Worm (Caenorhabditis elegans) whole organism, late embryonic: ENCODE data around the gene sre-5.
A peak's percentile ranks its signal among the peaks of the same experiment; 100 is the strongest.

ENCODE experiments used
- ama-1 ChIP-seq: fragments of 150-350 bp; optimal IDR thresholded peaks from 2 replicates; lab custom pipeline; 2014
- ceh-34 ChIP-seq: sonication (generic microtip); optimal IDR thresholded peaks from 2 replicates; lab custom pipeline; 2016; ENCODE audit warnings: mild to moderate bottlenecking, missing genetic modification characterization, missing compliant biosample characterization
- elt-4 ChIP-seq: sonication (generic microtip); optimal IDR thresholded peaks from 2 replicates; lab custom pipeline; 2016; ENCODE audit warnings: missing genetic modification characterization, missing compliant biosample characterization
- ets-4 ChIP-seq: sonication (generic microtip); optimal IDR thresholded peaks from 2 replicates; lab custom pipeline; 2016; ENCODE audit warnings: missing genetic modification characterization, missing compliant biosample characterization
- eyg-1 ChIP-seq: sonication (generic microtip); optimal IDR thresholded peaks from 2 replicates; lab custom pipeline; 2016; ENCODE audit warnings: missing genotype, missing genetic modification characterization, missing compliant biosample characterization
- fkh-10 ChIP-seq: fragments of 150-350 bp; optimal IDR thresholded peaks from 2 replicates; lab custom pipeline; 2014; ENCODE audit warnings: missing biosample characterization, missing genetic modification reagents, missing genetic modification characterization
- nhr-11 ChIP-seq: fragments of 150-350 bp; optimal IDR thresholded peaks from 2 replicates; lab custom pipeline; 2014; ENCODE audit warnings: missing biosample characterization, missing genetic modification characterization
- tbx-2 ChIP-seq: sonication (generic microtip); optimal IDR thresholded peaks from 2 replicates; lab custom pipeline; 2016; ENCODE audit warnings: missing genetic modification characterization, missing compliant biosample characterization
- unc-86 ChIP-seq: sonication (generic microtip); optimal IDR thresholded peaks from 2 replicates; lab custom pipeline; 2016; ENCODE audit warnings: missing genetic modification characterization, missing compliant biosample characterization
- zip-5 ChIP-seq: sonication (generic microtip); optimal IDR thresholded peaks from 2 replicates; lab custom pipeline; 2016; ENCODE audit warnings: missing genetic modification characterization, missing compliant biosample characterization

DNA sequence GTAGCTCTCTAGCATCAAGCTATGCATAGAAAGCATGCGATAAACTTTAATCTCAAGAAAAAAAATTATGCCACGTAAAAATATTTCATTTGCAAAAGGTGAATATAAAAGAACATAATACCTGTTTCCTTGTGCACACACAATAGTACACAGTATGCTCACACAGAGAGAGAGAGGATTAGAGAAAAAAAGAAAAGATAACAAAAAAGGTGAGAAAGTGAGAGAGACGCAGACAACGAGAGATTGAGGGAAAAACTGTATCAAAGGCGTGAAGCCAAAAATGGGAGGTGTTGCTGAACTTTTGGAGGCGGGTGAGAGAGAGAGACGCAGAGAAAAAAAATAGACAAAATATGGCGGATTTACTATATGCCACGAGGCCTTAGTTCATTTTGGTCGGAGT lies 16.7 kb upstream of the sre-5 start:
- TF ChIP-seq ama-1 (lab: Kevin White, UChicago) (no peak), tbx-2 (peak; percentile 26), ceh-34 (no peak), fkh-10 (no peak), elt-4 (tag; lab: Kevin White, UChicago) (no peak), nhr-11 (tag; lab: Kevin White, UChicago) (no peak), ets-4 (no peak), zip-5 (tag; lab: Kevin White, UChicago) (no peak), unc-86 (tag; lab: Kevin White, UChicago) (no peak), eyg-1 (tag; lab: Kevin White, UChicago) (no peak)
